Fruit fly (Drosophila melanogaster): ENCODE measurements around the gene Wdr62.
A peak's percentile ranks its signal among the peaks of the same experiment; 100 is the strongest.

Gene Wdr62

dm6 chr2L:1967861-1968260, 83.4 kb downstream of the Wdr62 start:
- TF ChIP-seq EcR (GFP tag; optimal IDR thresholded peaks at IDR 0.05), result no peak
- TF ChIP-seq psq (optimal IDR thresholded peaks at IDR 0.05), result no peak
- no peak for TF ChIP-seq CG8478 (optimal IDR thresholded peaks at IDR 0.05)
- no peak for TF ChIP-seq usp (GFP tag; optimal IDR thresholded peaks at IDR 0.05)
- no peak for TF ChIP-seq Dll (optimal IDR thresholded peaks at IDR 0.05)
- TF ChIP-seq pan (optimal IDR thresholded peaks at IDR 0.05), result no peak

- TF ChIP-seq Dll (optimal IDR thresholded peaks at IDR 0.05), result no peak
- TF ChIP-seq CG8478 (optimal IDR thresholded peaks at IDR 0.05), result no peak
- no peak for TF ChIP-seq psq (optimal IDR thresholded peaks at IDR 0.05)
- TF ChIP-seq EcR (GFP tag; optimal IDR thresholded peaks at IDR 0.05), result no peak
- no peak for TF ChIP-seq pan (optimal IDR thresholded peaks at IDR 0.05)
- TF ChIP-seq usp (GFP tag; optimal IDR thresholded peaks at IDR 0.05), result no peak
Observed at dm6 chr2L:1970312-1970929, 86.0 kb downstream of the Wdr62 start, which contains the start of gene erm. Gene erm (minus strand): TSS chr2L:1970362.

- TF ChIP-seq Dll (optimal IDR thresholded peaks at IDR 0.05) (peak; percentile 79), CG8478 (optimal IDR thresholded peaks at IDR 0.05) (peak; percentile 89), EcR (GFP tag; optimal IDR thresholded peaks at IDR 0.05) (no peak)
Observed at dm6 chr2L:1972450-1973119, 88.2 kb downstream of the Wdr62 start.

- no peak for TF ChIP-seq usp (GFP tag; optimal IDR thresholded peaks at IDR 0.05)
- TF ChIP-seq pan (optimal IDR thresholded peaks at IDR 0.05), result no peak
- TF ChIP-seq psq (optimal IDR thresholded peaks at IDR 0.05), result no peak
- TF ChIP-seq Dll (optimal IDR thresholded peaks at IDR 0.05), result no peak
- no peak for TF ChIP-seq CG8478 (optimal IDR thresholded peaks at IDR 0.05)
- TF ChIP-seq EcR (GFP tag; optimal IDR thresholded peaks at IDR 0.05), result no peak
Observed at dm6 chr2L:1973957-1974356, 89.5 kb downstream of the Wdr62 start, which contains the start of gene Der-1. Gene Der-1 (plus strand): TSS chr2L:1973957.

dm6 chr2L:1975473-1975872, 91.1 kb downstream of the Wdr62 start:
- no peak for TF ChIP-seq EcR (GFP tag; optimal IDR thresholded peaks at IDR 0.05)
- no peak for TF ChIP-seq psq (optimal IDR thresholded peaks at IDR 0.05)
- TF ChIP-seq usp (GFP tag; optimal IDR thresholded peaks at IDR 0.05), result no peak
- no peak for TF ChIP-seq pan (optimal IDR thresholded peaks at IDR 0.05)
- no peak for TF ChIP-seq Dll (optimal IDR thresholded peaks at IDR 0.05)
- TF ChIP-seq CG8478 (optimal IDR thresholded peaks at IDR 0.05), result no peak

dm6 chr2L:1979196-1979818, 94.9 kb downstream of the Wdr62 start:
- TF ChIP-seq usp (GFP tag; optimal IDR thresholded peaks at IDR 0.05) (no peak), CG8478 (optimal IDR thresholded peaks at IDR 0.05) (no peak), Dll (optimal IDR thresholded peaks at IDR 0.05) (no peak), EcR (GFP tag; optimal IDR thresholded peaks at IDR 0.05) (no peak), psq (optimal IDR thresholded peaks at IDR 0.05) (no peak), pan (optimal IDR thresholded peaks at IDR 0.05) (no peak)

- no peak for TF ChIP-seq CG8478 (optimal IDR thresholded peaks at IDR 0.05)
- TF ChIP-seq EcR (GFP tag; optimal IDR thresholded peaks at IDR 0.05), result no peak
Observed at dm6 chr2L:1980708-1981339, 96.4 kb downstream of the Wdr62 start, which contains the start of the genes CG15356 and CG15362. Gene CG15356 (minus strand): TSS chr2L:1980755. Gene CG15362 (plus strand): TSS chr2L:1981176.

- no peak for TF ChIP-seq CG8478 (optimal IDR thresholded peaks at IDR 0.05)
- TF ChIP-seq pan (optimal IDR thresholded peaks at IDR 0.05), result no peak
- TF ChIP-seq EcR (GFP tag; optimal IDR thresholded peaks at IDR 0.05), result peak in 1 of 2 experiments; percentile 92
- no peak for TF ChIP-seq Dll (optimal IDR thresholded peaks at IDR 0.05)
- TF ChIP-seq psq (optimal IDR thresholded peaks at IDR 0.05), result no peak
Observed at dm6 chr2L:1981726-1982367, 97.4 kb downstream of the Wdr62 start, which contains the start of gene CG7289. Gene CG7289 (plus strand): TSS chr2L:1982217.

- TF ChIP-seq EcR (GFP tag; optimal IDR thresholded peaks at IDR 0.05) (no peak), psq (optimal IDR thresholded peaks at IDR 0.05) (no peak), pan (optimal IDR thresholded peaks at IDR 0.05) (no peak), usp (GFP tag; optimal IDR thresholded peaks at IDR 0.05) (no peak), CG8478 (optimal IDR thresholded peaks at IDR 0.05) (no peak), Dll (optimal IDR thresholded peaks at IDR 0.05) (no peak)
Observed at dm6 chr2L:1986343-1987280, 102.2 kb downstream of the Wdr62 start.

- TF ChIP-seq psq (optimal IDR thresholded peaks at IDR 0.05), result no peak
- TF ChIP-seq CG8478 (optimal IDR thresholded peaks at IDR 0.05), result peak; percentile 32
- no peak for TF ChIP-seq EcR (GFP tag; optimal IDR thresholded peaks at IDR 0.05)
Observed at dm6 chr2L:1987434-1988191, 103.2 kb downstream of the Wdr62 start, which contains the start of gene Got2. Gene Got2 (minus strand): TSS chr2L:1987758.
